Worm (Caenorhabditis elegans) whole organism, L4 larva: ENCODE results near the gene ing-3.

Experiments used
- attf-4 ChIP-seq: sonication (generic microtip); optimal IDR thresholded peaks from 3 replicates; lab custom pipeline; 2017; ENCODE audit warnings: missing biosample characterization, missing genetic modification characterization
- ceh-28 ChIP-seq: fragments of 150-350 bp; optimal IDR thresholded peaks from 2 replicates; lab custom pipeline; 2014; ENCODE audit warnings: missing biosample characterization, missing genetic modification reagents, missing genetic modification characterization
- ceh-82 ChIP-seq: sonication (generic microtip); optimal IDR thresholded peaks from 2 replicates; lab custom pipeline; 2017; ENCODE audit warnings: missing biosample characterization, missing genetic modification characterization
- fkh-10 ChIP-seq: fragments of 150-350 bp; optimal IDR thresholded peaks from 2 replicates; lab custom pipeline; 2014; ENCODE audit warnings: missing biosample characterization, missing genetic modification reagents, missing genetic modification characterization
- lir-3 ChIP-seq: sonication (generic microtip); optimal IDR thresholded peaks from 2 replicates; lab custom pipeline; 2016; ENCODE audit warnings: mild to moderate bottlenecking, missing genetic modification characterization, missing compliant biosample characterization

ce11 chrII:13902014-13902413 lies 26.2 kb downstream of the ing-3 start, which contains the start of gene W02B8.1:
- no peak for TF ChIP-seq lir-3 (tag; lab: Kevin White, UChicago)
- TF ChIP-seq ceh-82 (tag; lab: Kevin White, UChicago): no peak
- no peak for TF ChIP-seq attf-4 (tag; lab: Kevin White, UChicago)
- no peak for TF ChIP-seq ceh-28 (tag; lab: Kevin White, UChicago)
- no peak for TF ChIP-seq fkh-10
